Worm (Caenorhabditis elegans) whole organism, late embryonic: ENCODE results near the gene vav-1.
"Not testable (repeated sequence)": the region's sequence is repeated elsewhere in the genome, so short reads cannot be mapped to it uniquely, and the experiment has no call there.

ENCODE experiments used
- C08G9.2 ChIP-seq: sonication (generic microtip); optimal IDR thresholded peaks from 2 replicates; lab custom pipeline; 2016; ENCODE audit warnings: mild to moderate bottlenecking, missing genetic modification characterization, moderate library complexity, missing compliant biosample characterization
- K02D7.2 ChIP-seq: sonication (generic microtip); optimal IDR thresholded peaks from 2 replicates; lab custom pipeline; 2017; ENCODE audit warnings: mild to moderate bottlenecking, missing genetic modification characterization, missing compliant biosample characterization
- T23F11.4 ChIP-seq: fragments of 200-800 bp; sonication (Bioruptor generic); optimal IDR thresholded peaks from 2 replicates; lab custom pipeline; 2018; ENCODE audit warnings: mild to moderate bottlenecking, missing genetic modification characterization, missing compliant biosample characterization
- Y22D7AL.16 ChIP-seq: sonication (generic microtip); optimal IDR thresholded peaks from 2 replicates; lab custom pipeline; 2016; ENCODE audit warnings: missing genetic modification characterization, missing compliant biosample characterization
- ahr-1 ChIP-seq: sonication (generic microtip); optimal IDR thresholded peaks from 2 replicates; lab custom pipeline; 2016; ENCODE audit warnings: missing genetic modification characterization, missing compliant biosample characterization
- ceh-14 ChIP-seq: sonication (generic microtip); optimal IDR thresholded peaks from 2 replicates; lab custom pipeline; 2016; ENCODE audit warnings: missing genotype, missing genetic modification characterization, missing compliant biosample characterization
- ceh-18 ChIP-seq: sonication (generic microtip); optimal IDR thresholded peaks from 2 replicates; lab custom pipeline; 2016; ENCODE audit warnings: missing genetic modification characterization, missing compliant biosample characterization
- ceh-2 ChIP-seq: sonication (generic microtip); optimal IDR thresholded peaks from 2 replicates; lab custom pipeline; 2016; ENCODE audit warnings: missing genotype, missing genetic modification characterization, missing compliant biosample characterization
- ceh-22 ChIP-seq: sonication (generic microtip); optimal IDR thresholded peaks from 2 replicates; lab custom pipeline; 2017; ENCODE audit warnings: missing biosample characterization, missing genetic modification characterization
- ceh-30 ChIP-seq: fragments of 150-350 bp; optimal IDR thresholded peaks from 2 replicates; lab custom pipeline; 2014; ENCODE audit warnings: missing biosample characterization, missing genetic modification characterization
- ceh-31 ChIP-seq: sonication (generic microtip); optimal IDR thresholded peaks from 2 replicates; lab custom pipeline; 2016; ENCODE audit warnings: missing genetic modification characterization, missing compliant biosample characterization
- ceh-34 ChIP-seq: sonication (generic microtip); optimal IDR thresholded peaks from 2 replicates; lab custom pipeline; 2016; ENCODE audit warnings: mild to moderate bottlenecking, missing genetic modification characterization, missing compliant biosample characterization
- ceh-48 ChIP-seq: sonication (generic microtip); optimal IDR thresholded peaks from 2 replicates; lab custom pipeline; 2016; ENCODE audit warnings: missing genetic modification characterization, inconsistent platforms, missing compliant biosample characterization
- ceh-6 ChIP-seq: fragments of 200-800 bp; sonication (Bioruptor generic); optimal IDR thresholded peaks from 2 replicates; lab custom pipeline; 2018; ENCODE audit warnings: mild to moderate bottlenecking, missing genetic modification characterization, missing compliant biosample characterization
- che-1 ChIP-seq: sonication (generic microtip); optimal IDR thresholded peaks from 2 replicates; lab custom pipeline; 2016; ENCODE audit warnings: mild to moderate bottlenecking, missing genetic modification characterization, missing compliant biosample characterization
- elt-2 ChIP-seq: sonication (generic microtip); optimal IDR thresholded peaks from 2 replicates; lab custom pipeline; 2016; ENCODE audit warnings: missing genetic modification reagents, missing genetic modification characterization, missing compliant biosample characterization
- eyg-1 ChIP-seq: sonication (generic microtip); optimal IDR thresholded peaks from 2 replicates; lab custom pipeline; 2016; ENCODE audit warnings: missing genotype, missing genetic modification characterization, missing compliant biosample characterization
- hlh-6 ChIP-seq: sonication (generic microtip); optimal IDR thresholded peaks from 2 replicates; lab custom pipeline; 2016; ENCODE audit warnings: missing genotype, missing genetic modification characterization, missing compliant biosample characterization
- mec-3 ChIP-seq: sonication (generic microtip); optimal IDR thresholded peaks from 2 replicates; lab custom pipeline; 2016; ENCODE audit warnings: borderline replicate concordance, missing genetic modification characterization, missing compliant biosample characterization
- nfya-1 ChIP-seq: sonication (generic microtip); optimal IDR thresholded peaks from 2 replicates; lab custom pipeline; 2017; ENCODE audit warnings: missing genetic modification characterization, mild to moderate bottlenecking, missing compliant biosample characterization, antibody characterized with exemption, moderate library complexity
- npax-4 ChIP-seq: sonication (generic microtip); optimal IDR thresholded peaks from 2 replicates; lab custom pipeline; 2016; ENCODE audit warnings: missing genetic modification characterization, missing compliant biosample characterization
- pat-9 ChIP-seq: fragments of 200-800 bp; sonication (Bioruptor generic); optimal IDR thresholded peaks from 2 replicates; lab custom pipeline; 2018; ENCODE audit warnings: mild to moderate bottlenecking, missing genetic modification characterization, moderate library complexity, missing compliant biosample characterization
- pax-1 ChIP-seq: fragments of 150-350 bp; optimal IDR thresholded peaks from 2 replicates; lab custom pipeline; 2014; ENCODE audit warnings: missing biosample characterization, missing genetic modification characterization
- pha-4 ChIP-seq: fragments of 150-350 bp; optimal IDR thresholded peaks from 2 replicates; lab custom pipeline; 2018; ENCODE audit warnings: missing biosample characterization, missing genetic modification reagents, missing genetic modification characterization
- pqm-1 ChIP-seq: sonication (generic microtip); optimal IDR thresholded peaks from 2 replicates; lab custom pipeline; 2016; ENCODE audit warnings: missing genetic modification characterization, missing compliant biosample characterization
- sox-4 ChIP-seq: sonication (generic microtip); optimal IDR thresholded peaks from 2 replicates; lab custom pipeline; 2017; ENCODE audit warnings: mild to moderate bottlenecking, missing genetic modification characterization, inconsistent platforms, missing compliant biosample characterization
- tbx-7 ChIP-seq: sonication (generic microtip); optimal IDR thresholded peaks from 2 replicates; lab custom pipeline; 2016; ENCODE audit warnings: missing genotype, missing genetic modification characterization, missing compliant biosample characterization
- ttx-3 ChIP-seq: sonication (generic microtip); optimal IDR thresholded peaks from 2 replicates; lab custom pipeline; 2016; ENCODE audit warnings: missing genetic modification reagents, missing genetic modification characterization, missing compliant biosample characterization
- unc-42 ChIP-seq: sonication (generic microtip); optimal IDR thresholded peaks from 2 replicates; lab custom pipeline; 2016; ENCODE audit warnings: missing genotype, missing genetic modification characterization, missing compliant biosample characterization
- unc-55 ChIP-seq: sonication (generic microtip); optimal IDR thresholded peaks from 2 replicates; lab custom pipeline; 2017; ENCODE audit warnings: missing biosample characterization, missing genetic modification reagents, missing genetic modification characterization
- unc-86 ChIP-seq: sonication (generic microtip); optimal IDR thresholded peaks from 2 replicates; lab custom pipeline; 2016; ENCODE audit warnings: missing genetic modification characterization, missing compliant biosample characterization
- ztf-16 ChIP-seq: sonication (generic microtip); optimal IDR thresholded peaks from 2 replicates; lab custom pipeline; 2017; ENCODE audit warnings: missing genetic modification characterization, missing compliant biosample characterization

Gene vav-1

ce11 chrX:9210086-9210485 is 21.9 kb downstream of the vav-1 start:
- no peak for TF ChIP-seq unc-55 (GFP tag; lab: Kevin White, UChicago)
- no peak for TF ChIP-seq Y22D7AL.16
- TF ChIP-seq pax-1 (tag; lab: Kevin White, UChicago) = no peak

- TF ChIP-seq unc-86 (tag; lab: Kevin White, UChicago) (no peak), C08G9.2 (tag; lab: Kevin White, UChicago) (no peak), pqm-1 (tag; lab: Kevin White, UChicago) (no peak), T23F11.4 (GFP tag; lab: Kevin White, UChicago) (no peak), pat-9 (no peak), unc-55 (GFP tag; lab: Kevin White, UChicago) (no peak), elt-2 (tag; lab: Kevin White, UChicago) (no peak)
Observed at ce11 chrX:9208933-9209332, 23.0 kb downstream of the vav-1 start.

- no peak for TF ChIP-seq hlh-6 (tag; lab: Kevin White, UChicago)
- TF ChIP-seq, all 69 proteins: peak for 0
Observed at ce11 chrX:9208492-9208891, 23.4 kb downstream of the vav-1 start.

ce11 chrX:9206731-9207130 is 25.2 kb downstream of the vav-1 start:
- no peak for TF ChIP-seq ceh-18
- TF ChIP-seq npax-4 = no peak
- no peak for TF ChIP-seq ceh-31 (tag; lab: Kevin White, UChicago)
- TF ChIP-seq ceh-30 (tag; lab: Kevin White, UChicago) = no peak
- no peak for TF ChIP-seq ceh-6 (GFP tag; lab: Kevin White, UChicago)
- no peak for TF ChIP-seq ttx-3 (tag; lab: Kevin White, UChicago)

- no peak for TF ChIP-seq che-1
- no peak for TF ChIP-seq ceh-48
- TF ChIP-seq Y22D7AL.16 = no peak
- no peak for TF ChIP-seq sox-4 (tag; lab: Kevin White, UChicago)
- no peak for TF ChIP-seq ceh-22 (tag; lab: Kevin White, UChicago)
- TF ChIP-seq K02D7.2 (tag; lab: Kevin White, UChicago) = no peak
- no peak for TF ChIP-seq mec-3
- no peak for TF ChIP-seq nfya-1 (tag; lab: Kevin White, UChicago)
- TF ChIP-seq unc-42 (tag; lab: Kevin White, UChicago) = no peak
- no peak for TF ChIP-seq eyg-1
- no peak for TF ChIP-seq ahr-1 (tag; lab: Kevin White, UChicago)
- no peak for TF ChIP-seq ceh-34 (tag; lab: Kevin White, UChicago)
- no peak for TF ChIP-seq ceh-2
- no peak for TF ChIP-seq ceh-6 (GFP tag; lab: Kevin White, UChicago)
- TF ChIP-seq pha-4 (tag; lab: Kevin White, UChicago) = no peak
- TF ChIP-seq ceh-18 = no peak
Observed at ce11 chrX:9204986-9205385, 27.0 kb downstream of the vav-1 start.

ce11 chrX:9203468-9203867 is 28.5 kb downstream of the vav-1 start, which contains the start of gene crb-3:
TSS of gene crb-3 (plus strand) at chrX:9203768.
- TF ChIP-seq ceh-14 (tag; lab: Kevin White, UChicago); tbx-7; ztf-16: not testable (repeated sequence)
